Worm (Caenorhabditis elegans) whole organism, young adult: ENCODE results near the gene cest-26.
A peak's percentile ranks its signal among the peaks of the same experiment; 100 is the strongest.

ENCODE experiments used
- ccch-3 ChIP-seq: fragments of 200-800 bp; sonication (Bioruptor generic); optimal IDR thresholded peaks from 2 replicates; lab custom pipeline; 2018; ENCODE audit warnings: mild to moderate bottlenecking, missing genetic modification characterization, missing compliant biosample characterization
- dpff-1 ChIP-seq: sonication (generic microtip); optimal IDR thresholded peaks from 2 replicates; lab custom pipeline; 2017; ENCODE audit warnings: mild to moderate bottlenecking, missing genetic modification characterization, missing compliant biosample characterization
- let-607 ChIP-seq, 2 experiments: fragments of 200-800 bp in 1 of 2; sonication (Bioruptor generic) in 1 of 2; sonication (generic microtip) in 1 of 2; optimal IDR thresholded peaks; 2 replicates each; lab custom pipeline; 2016 to 2018; ENCODE audit warnings: mild to moderate bottlenecking in 2 of 2, missing compliant biosample characterization in 2 of 2, missing genetic modification characterization in 2 of 2, moderate library complexity in 2 of 2, missing genotype in 1 of 2
- lin-35 ChIP-seq, 3 experiments: fragments of 150-350 bp in 2 of 3; sonication (generic microtip) in 1 of 3; optimal IDR thresholded peaks; 2 replicates each; lab custom pipeline; 2014 to 2018; ENCODE audit warnings: missing biosample characterization in 3 of 3, missing genetic modification characterization in 3 of 3, missing genetic modification reagents in 3 of 3
- mcd-1 ChIP-seq: fragments of 200-800 bp; sonication (Bioruptor generic); IDR thresholded peaks from 2 replicates; pipeline ENCODE4 v1.3.6; 2022; ENCODE audit warnings: missing genetic modification reagents, missing genetic modification characterization, missing compliant biosample characterization
- nfya-1 ChIP-seq: sonication (generic microtip); optimal IDR thresholded peaks from 2 replicates; lab custom pipeline; 2017; ENCODE audit warnings: antibody characterized with exemption, missing compliant biosample characterization, missing genetic modification characterization, borderline replicate concordance; ENCODE audit not compliant: insufficient read depth
- nfyb-1 ChIP-seq: fragments of 200-800 bp; sonication (Bioruptor generic); IDR thresholded peaks from 2 replicates; pipeline ENCODE4 v1.3.6; 2022; ENCODE audit warnings: missing genetic modification reagents, missing genetic modification characterization, missing compliant biosample characterization
- nhr-27 ChIP-seq: fragments of 200-800 bp; sonication (Bioruptor generic); optimal IDR thresholded peaks from 2 replicates; lab custom pipeline; 2018; ENCODE audit warnings: mild to moderate bottlenecking, missing genetic modification characterization, moderate library complexity, missing compliant biosample characterization
- nhr-90 ChIP-seq: sonication (generic microtip); optimal IDR thresholded peaks from 2 replicates; lab custom pipeline; 2016; ENCODE audit warnings: missing genotype, mild to moderate bottlenecking, missing genetic modification characterization, missing compliant biosample characterization
- pha-4 ChIP-seq: fragments of 150-350 bp; sonication (generic microtip); optimal IDR thresholded peaks from 2 replicates; lab custom pipeline; 2014; ENCODE audit warnings: missing biosample characterization, missing genetic modification reagents, missing genetic modification characterization

ce11 chrX:4404717-4405116 is 32.7 kb downstream of the cest-26 start:
- TF ChIP-seq nhr-90 (tag; lab: Kevin White, UChicago) (no peak), dpff-1 (tag; lab: Kevin White, UChicago) (no peak), pha-4 (tag; lab: Kevin White, UChicago) (no peak), nfya-1 (tag; lab: Kevin White, UChicago) (no peak), let-607 (tag; optimal IDR thresholded peaks at IDR 0.05; lab: Kevin White, UChicago) (no peak), ccch-3 (GFP tag; lab: Kevin White, UChicago) (no peak), nhr-27 (tag; lab: Kevin White, UChicago) (no peak), nfyb-1 (no peak), lin-35 (GFP tag; optimal IDR thresholded peaks at IDR 0.05; lab: Kevin White, UChicago) (peak in 1 of 3 experiments; percentile 5), mcd-1 (GFP tag; lab: Robert Waterston, UW) (no peak)
